Fruit fly (Drosophila melanogaster) Kc167 (cell line): Measurements from ENCODE around the gene CG13912.

ENCODE experiments used
- Myc ChIP-seq: fragments of >200 bp; optimal IDR thresholded peaks from 2 replicates; lab custom pipeline; 2017; ENCODE audit warnings: missing external identifiers
- h ChIP-seq: fragments of >200 bp; optimal IDR thresholded peaks from 3 replicates; lab custom pipeline; 2018; ENCODE audit warnings: missing external identifiers

- TF ChIP-seq h (lab: Kevin White, UChicago) (no peak), Myc (lab: Kevin White, UChicago) (no peak)
Observed at dm6 chr3L:1204674-1205547, 15.5 kb downstream of the CG13912 start, which contains the start of gene CG9119.
